Worm (Caenorhabditis elegans) whole organism, L2 larva: ENCODE data around the gene T16A1.2.

Source experiments
- R02D3.7 ChIP-seq: fragments of 150-350 bp; optimal IDR thresholded peaks from 2 replicates; lab custom pipeline; 2014; ENCODE audit warnings: missing biosample characterization, missing genetic modification characterization
- ZK546.5 ChIP-seq: sonication (generic microtip); optimal IDR thresholded peaks from 2 replicates; lab custom pipeline; 2017; ENCODE audit warnings: missing biosample characterization, missing genetic modification characterization
- egl-27 ChIP-seq: sonication (generic microtip); optimal IDR thresholded peaks from 3 replicates; lab custom pipeline; 2017; ENCODE audit warnings: missing biosample characterization, missing genetic modification reagents, missing genetic modification characterization
- fos-1 ChIP-seq: fragments of 150-350 bp; optimal IDR thresholded peaks from 2 replicates; lab custom pipeline; 2014; ENCODE audit warnings: missing biosample characterization, missing genetic modification characterization
- mbf-1 ChIP-seq: sonication (generic microtip); optimal IDR thresholded peaks from 2 replicates; lab custom pipeline; 2017; ENCODE audit warnings: missing biosample characterization, missing genetic modification characterization
- nhr-129 ChIP-seq: fragments of 150-350 bp; optimal IDR thresholded peaks from 2 replicates; lab custom pipeline; 2014; ENCODE audit warnings: missing biosample characterization, missing genetic modification characterization
- nhr-25 ChIP-seq: fragments of 150-350 bp; sonication (generic microtip); optimal IDR thresholded peaks from 3 replicates; lab custom pipeline; 2014; ENCODE audit warnings: missing biosample characterization, missing genetic modification characterization
- sem-4 ChIP-seq: fragments of 150-350 bp; optimal IDR thresholded peaks from 2 replicates; lab custom pipeline; 2014; ENCODE audit warnings: missing biosample characterization, missing genetic modification reagents, missing genetic modification characterization
- ztf-11 ChIP-seq: sonication (generic microtip); optimal IDR thresholded peaks from 2 replicates; lab custom pipeline; 2017; ENCODE audit warnings: missing biosample characterization, missing genetic modification characterization

DNA sequence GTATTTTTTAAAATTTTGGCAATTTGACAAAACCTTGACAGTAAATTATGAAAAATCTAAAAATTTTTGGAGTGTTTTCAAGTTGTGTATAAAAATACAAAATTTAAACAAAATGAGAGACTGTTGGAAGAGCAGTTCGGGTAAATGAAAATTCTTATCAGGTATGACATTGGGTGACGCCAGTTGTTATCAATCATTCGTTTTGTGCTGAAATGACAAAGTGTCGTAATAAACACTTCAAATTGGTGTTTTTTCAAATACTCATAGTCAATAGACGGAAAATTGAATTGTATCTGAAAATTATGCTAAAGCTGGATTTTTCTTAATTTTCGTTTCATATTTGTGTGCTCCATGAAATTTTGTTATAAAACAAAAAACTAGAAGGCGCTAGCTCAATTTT is 27.4 kb downstream of the T16A1.2 start:
- TF ChIP-seq ZK546.5 (tag; lab: Kevin White, UChicago) (no peak), R02D3.7 (no peak), sem-4 (tag; lab: Kevin White, UChicago) (no peak), mbf-1 (tag; lab: Kevin White, UChicago) (no peak), nhr-25 (tag; lab: Kevin White, UChicago) (no peak), nhr-129 (tag; lab: Kevin White, UChicago) (no peak), egl-27 (tag; lab: Kevin White, UChicago) (no peak), ztf-11 (no peak), fos-1 (peak; percentile 76)
